Fruit fly (Drosophila melanogaster) whole organism, embryonic: ENCODE results near the gene CG15530.

ENCODE experiments used
- CG12299 ChIP-seq: fragments of 200-800 bp; sonication (Bioruptor generic); optimal IDR thresholded peaks from 2 replicates; lab custom pipeline; 2018; ENCODE audit warnings: missing biosample characterization, mild to moderate bottlenecking, missing genetic modification characterization
- CG2875 ChIP-seq: fragments of 200-800 bp; sonication (Bioruptor generic); optimal IDR thresholded peaks from 2 replicates; lab custom pipeline; 2017; ENCODE audit warnings: missing biosample characterization, mild to moderate bottlenecking, missing genetic modification characterization, missing genetic modification reagents
- CG3163 ChIP-seq: fragments of 200-800 bp; sonication (Bioruptor generic); optimal IDR thresholded peaks from 3 replicates; lab custom pipeline; 2016; ENCODE audit warnings: missing biosample characterization, missing genetic modification characterization
- dpn ChIP-seq, 2 experiments: fragments of 200-800 bp; sonication (Bioruptor generic); optimal IDR thresholded peaks; 3 replicates each; lab custom pipeline; 2016; ENCODE audit warnings: missing biosample characterization in 2 of 2, missing genetic modification characterization in 2 of 2
- unc-4 ChIP-seq: fragments of 200-800 bp; sonication (Bioruptor generic); IDR thresholded peaks from 2 replicates; pipeline ENCODE4 v1.3.6; 2022; ENCODE audit warnings: missing biosample characterization, missing genetic modification characterization; ENCODE audit not compliant: partially characterized antibody

DNA sequence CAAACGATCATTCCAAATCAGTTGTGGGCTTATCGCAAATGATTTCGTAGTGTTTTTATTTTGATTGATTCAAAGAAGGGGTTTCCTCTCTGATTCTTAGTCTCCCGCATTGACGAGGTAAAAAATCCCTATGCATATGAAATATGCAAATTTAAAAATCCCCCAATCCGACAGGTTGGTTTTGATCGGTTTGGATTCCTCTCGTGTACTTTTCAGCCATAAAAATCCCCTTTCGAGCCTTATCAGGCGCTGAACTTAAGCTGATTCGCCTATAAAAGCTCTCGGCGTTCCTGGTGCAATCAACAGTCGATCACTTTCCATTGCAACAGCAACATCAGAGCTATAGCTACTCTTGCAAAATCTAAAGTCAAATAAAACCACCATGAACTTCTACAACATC, 34.2 kb downstream of the CG15530 start, which contains the start of gene CecA2:
- TF ChIP-seq CG3163 (GFP tag; lab: Kevin White, UChicago) = no peak
- no peak for TF ChIP-seq CG2875 (GFP tag; lab: Kevin White, UChicago)
- TF ChIP-seq unc-4 = no peak
- no peak for TF ChIP-seq dpn (GFP tag; optimal IDR thresholded peaks at IDR 0.05; lab: Kevin White, UChicago)
- no peak for TF ChIP-seq CG12299 (tag; lab: Kevin White, UChicago)
